Fruit fly (Drosophila melanogaster) whole organism, prepupa: ENCODE results near the gene Ire1.

Experiments
- Blimp-1 ChIP-seq: fragments of 200-800 bp; sonication (Bioruptor generic); optimal IDR thresholded peaks from 3 replicates; lab custom pipeline; 2017; ENCODE audit warnings: missing biosample characterization, missing genetic modification characterization, mild to moderate bottlenecking, moderate library complexity, missing genetic modification reagents
- CG10631 ChIP-seq: fragments of 200-800 bp; sonication (Bioruptor generic); optimal IDR thresholded peaks from 2 replicates; lab custom pipeline; 2016; ENCODE audit warnings: missing biosample characterization, missing genetic modification characterization
- CG11294 ChIP-seq: fragments of 200-800 bp; sonication (Bioruptor generic); IDR thresholded peaks from 2 replicates; pipeline ENCODE4 v1.3.6; 2022; ENCODE audit warnings: missing biosample characterization, missing genetic modification characterization
- CG11902 ChIP-seq: fragments of 200-800 bp; sonication (Bioruptor generic); optimal IDR thresholded peaks from 3 replicates; lab custom pipeline; 2016; ENCODE audit warnings: missing biosample characterization, missing genetic modification characterization
- CG15336 ChIP-seq: fragments of 200-800 bp; sonication (Bioruptor generic); IDR thresholded peaks from 2 replicates; pipeline ENCODE4 v1.3.6; 2022; ENCODE audit warnings: missing biosample characterization, missing genetic modification characterization
- CG1621 ChIP-seq: fragments of 200-800 bp; sonication (Bioruptor generic); optimal IDR thresholded peaks from 3 replicates; lab custom pipeline; 2018; ENCODE audit warnings: missing biosample characterization, mild to moderate bottlenecking, missing genetic modification characterization
- CG16779 ChIP-seq: fragments of 200-800 bp; sonication (Bioruptor generic); optimal IDR thresholded peaks from 3 replicates; lab custom pipeline; 2017; ENCODE audit warnings: missing biosample characterization, mild to moderate bottlenecking, missing genetic modification characterization
- CG3032 ChIP-seq: fragments of 200-800 bp; optimal IDR thresholded peaks from 2 replicates; lab custom pipeline; 2019; ENCODE audit warnings: missing biosample characterization, mild to moderate bottlenecking, missing genetic modification characterization, moderate library complexity
- CG31627 ChIP-seq: fragments of 200-800 bp; sonication (Bioruptor generic); optimal IDR thresholded peaks from 3 replicates; lab custom pipeline; 2016; ENCODE audit warnings: missing biosample characterization, missing genetic modification characterization
- CG32006 ChIP-seq: fragments of 200-800 bp; sonication (Bioruptor generic); optimal IDR thresholded peaks from 3 replicates; lab custom pipeline; 2017; ENCODE audit warnings: missing biosample characterization, mild to moderate bottlenecking, missing genetic modification characterization
- CG34406 ChIP-seq: fragments of 200-800 bp; sonication (Bioruptor generic); optimal IDR thresholded peaks from 3 replicates; lab custom pipeline; 2016; ENCODE audit warnings: missing biosample characterization, missing genetic modification characterization
- CG3919 ChIP-seq: fragments of 200-800 bp; sonication (Bioruptor generic); optimal IDR thresholded peaks from 3 replicates; lab custom pipeline; 2016; ENCODE audit warnings: missing biosample characterization, missing genetic modification characterization
- CG4318 ChIP-seq: fragments of 200-800 bp; sonication (Bioruptor generic); optimal IDR thresholded peaks from 3 replicates; lab custom pipeline; 2017; ENCODE audit warnings: missing biosample characterization, mild to moderate bottlenecking, missing genetic modification characterization
- CG6276 ChIP-seq: fragments of 200-800 bp; sonication (Bioruptor generic); optimal IDR thresholded peaks from 2 replicates; lab custom pipeline; 2017; ENCODE audit warnings: missing biosample characterization, mild to moderate bottlenecking, missing genetic modification characterization
- CG6792 ChIP-seq: fragments of 200-800 bp; sonication (Bioruptor generic); optimal IDR thresholded peaks from 3 replicates; lab custom pipeline; 2016; ENCODE audit warnings: missing biosample characterization, missing genetic modification characterization
- CG6808 ChIP-seq: fragments of 200-800 bp; sonication (Bioruptor generic); optimal IDR thresholded peaks from 3 replicates; lab custom pipeline; 2017; ENCODE audit warnings: missing biosample characterization, missing genetic modification characterization, mild to moderate bottlenecking, moderate library complexity, missing genetic modification reagents
- CG7368 ChIP-seq: fragments of 200-800 bp; sonication (Bioruptor generic); optimal IDR thresholded peaks from 3 replicates; lab custom pipeline; 2016; ENCODE audit warnings: missing biosample characterization, missing genetic modification characterization
- CG8119 ChIP-seq: fragments of 200-800 bp; sonication (Bioruptor generic); IDR thresholded peaks from 3 replicates; pipeline ENCODE4 v1.3.6; 2022; ENCODE audit warnings: missing biosample characterization, missing genetic modification characterization
- CG8319 ChIP-seq: fragments of 200-800 bp; sonication (Bioruptor generic); optimal IDR thresholded peaks from 3 replicates; lab custom pipeline; 2016; ENCODE audit warnings: missing biosample characterization, missing genetic modification characterization
- CG8632 ChIP-seq: fragments of 200-800 bp; sonication (Bioruptor generic); optimal IDR thresholded peaks from 3 replicates; lab custom pipeline; 2016; ENCODE audit warnings: missing biosample characterization, missing genetic modification characterization
- CG9139 ChIP-seq: fragments of 200-800 bp; sonication (Bioruptor generic); optimal IDR thresholded peaks from 3 replicates; lab custom pipeline; 2017; ENCODE audit warnings: missing biosample characterization, mild to moderate bottlenecking, missing genetic modification characterization
- Eip78C ChIP-seq: fragments of 200-800 bp; sonication (Bioruptor generic); peaks from one replicate; lab custom pipeline; 2016; ENCODE audit warnings: missing biosample characterization, missing genetic modification characterization
- Eip93F ChIP-seq: fragments of 200-800 bp; sonication (Bioruptor generic); optimal IDR thresholded peaks from 2 replicates; lab custom pipeline; 2016; ENCODE audit warnings: missing biosample characterization, mild to moderate bottlenecking, missing genetic modification characterization
- Ets21C ChIP-seq: fragments of 200-800 bp; sonication (Bioruptor generic); optimal IDR thresholded peaks from 3 replicates; lab custom pipeline; 2016; ENCODE audit warnings: missing biosample characterization, missing genetic modification characterization
- Ets96B ChIP-seq: fragments of 200-800 bp; optimal IDR thresholded peaks from 2 replicates; lab custom pipeline; 2019; ENCODE audit warnings: missing biosample characterization, mild to moderate bottlenecking, missing genetic modification characterization, moderate library complexity
- Gug ChIP-seq: fragments of 200-800 bp; sonication (Bioruptor generic); IDR thresholded peaks from 2 replicates; pipeline ENCODE4 v1.3.6; 2022; ENCODE audit warnings: missing biosample characterization, missing genetic modification characterization
- Hr38 ChIP-seq: sonication (Bioruptor generic); optimal IDR thresholded peaks from 2 replicates; lab custom pipeline; 2016; ENCODE audit warnings: missing biosample characterization, missing genetic modification characterization
- Hr39 ChIP-seq: fragments of 200-800 bp; sonication (Bioruptor generic); optimal IDR thresholded peaks from 2 replicates; lab custom pipeline; 2016; ENCODE audit warnings: missing biosample characterization, missing genetic modification characterization
- Hr4 ChIP-seq: fragments of 200-800 bp; sonication (Bioruptor generic); optimal IDR thresholded peaks from 3 replicates; lab custom pipeline; 2016; ENCODE audit warnings: missing biosample characterization, missing genetic modification characterization
- Lpt ChIP-seq: fragments of 200-800 bp; sonication (Bioruptor generic); optimal IDR thresholded peaks from 3 replicates; lab custom pipeline; 2016; ENCODE audit warnings: missing biosample characterization, missing genetic modification characterization
- Met ChIP-seq: fragments of 200-800 bp; sonication (Bioruptor generic); optimal IDR thresholded peaks from 3 replicates; lab custom pipeline; 2016; ENCODE audit warnings: missing biosample characterization, missing genetic modification characterization
- OdsH ChIP-seq: fragments of 200-800 bp; sonication (Bioruptor generic); optimal IDR thresholded peaks from 3 replicates; lab custom pipeline; 2016; ENCODE audit warnings: missing biosample characterization, missing genetic modification characterization
- Smox ChIP-seq: fragments of 200-800 bp; sonication (Bioruptor generic); optimal IDR thresholded peaks from 3 replicates; lab custom pipeline; 2016; ENCODE audit warnings: missing biosample characterization, missing genetic modification characterization
- Sox102F ChIP-seq: fragments of 200-800 bp; sonication (Bioruptor generic); optimal IDR thresholded peaks from 2 replicates; lab custom pipeline; 2016; ENCODE audit warnings: missing biosample characterization, mild to moderate bottlenecking, missing genetic modification characterization
- Sox15 ChIP-seq: fragments of 200-800 bp; sonication (Bioruptor generic); optimal IDR thresholded peaks from 3 replicates; lab custom pipeline; 2016; ENCODE audit warnings: missing biosample characterization, missing genetic modification characterization
- achi ChIP-seq: fragments of 200-800 bp; sonication (Bioruptor generic); optimal IDR thresholded peaks from 3 replicates; lab custom pipeline; 2016; ENCODE audit warnings: missing biosample characterization, missing genetic modification characterization
- acj6 ChIP-seq: fragments of 200-800 bp; sonication (Bioruptor generic); optimal IDR thresholded peaks from 3 replicates; lab custom pipeline; 2016; ENCODE audit warnings: missing biosample characterization, missing genetic modification characterization
- cyc ChIP-seq: fragments of 200-800 bp; sonication (Bioruptor generic); optimal IDR thresholded peaks from 3 replicates; lab custom pipeline; 2016; ENCODE audit warnings: missing biosample characterization, missing genetic modification characterization
- dac ChIP-seq: fragments of 200-800 bp; sonication (Bioruptor generic); optimal IDR thresholded peaks from 2 replicates; lab custom pipeline; 2017; ENCODE audit warnings: missing biosample characterization, mild to moderate bottlenecking, missing genetic modification characterization
- esn ChIP-seq: fragments of 200-800 bp; sonication (Bioruptor generic); optimal IDR thresholded peaks from 2 replicates; lab custom pipeline; 2016; ENCODE audit warnings: missing biosample characterization, mild to moderate bottlenecking, missing genetic modification characterization, moderate library complexity
- fd85E ChIP-seq: fragments of 200-800 bp; sonication (Bioruptor generic); optimal IDR thresholded peaks from 3 replicates; lab custom pipeline; 2016; ENCODE audit warnings: missing biosample characterization, missing genetic modification characterization
- lz ChIP-seq: fragments of 200-800 bp; sonication (Bioruptor generic); optimal IDR thresholded peaks from 3 replicates; lab custom pipeline; 2016; ENCODE audit warnings: missing biosample characterization, missing genetic modification characterization
- pdm3 ChIP-seq: fragments of 200-800 bp; sonication (Bioruptor generic); optimal IDR thresholded peaks from 3 replicates; lab custom pipeline; 2016; ENCODE audit warnings: missing biosample characterization, missing genetic modification characterization
- salr ChIP-seq, 2 experiments: fragments of 200-800 bp; sonication (Bioruptor generic); optimal IDR thresholded peaks; 3 replicates each; lab custom pipeline; 2016 to 2018; ENCODE audit warnings: missing biosample characterization in 2 of 2, missing genetic modification characterization in 2 of 2, mild to moderate bottlenecking in 1 of 2
- ss ChIP-seq, 2 experiments: fragments of 200-800 bp; sonication (Bioruptor generic); optimal IDR thresholded peaks; 2 replicates in 1 of 2; 3 replicates in 1 of 2; lab custom pipeline; 2017 to 2018; ENCODE audit warnings: mild to moderate bottlenecking in 2 of 2, missing biosample characterization in 2 of 2, missing genetic modification characterization in 2 of 2, moderate library complexity in 1 of 2
- svp ChIP-seq: fragments of 200-800 bp; sonication (Bioruptor generic); peaks from one replicate; lab custom pipeline; 2016; ENCODE audit warnings: missing biosample characterization, missing genetic modification characterization
- vri ChIP-seq: fragments of 200-800 bp; sonication (Bioruptor generic); optimal IDR thresholded peaks from 3 replicates; lab custom pipeline; 2016; ENCODE audit warnings: missing biosample characterization, mild to moderate bottlenecking, missing genetic modification characterization

Ire1 gene

dm6 chr3R:19863979-19864775 is 3.1 kb upstream of the Ire1 start, which contains the start of the genes CG4572 and CG4686 (continued):
- TF ChIP-seq CG11294 (GFP tag; lab: Robert Waterston, UW) (peak; percentile 79), ss (GFP tag; optimal IDR thresholded peaks at IDR 0.05; lab: Kevin White, UChicago) (peak in 1 of 2 experiments; percentile 39), lz (GFP tag; lab: Kevin White, UChicago) (peak; percentile 89), CG9139 (GFP tag; lab: Kevin White, UChicago) (peak; percentile 57), salr (GFP tag; optimal IDR thresholded peaks at IDR 0.05; lab: Kevin White, UChicago) (peak; percentile 26 to 83), OdsH (peak; percentile 85), CG3919 (peak; percentile 80), Hr39 (peak; percentile 89), fd85E (GFP tag; lab: Kevin White, UChicago) (peak; percentile 62), CG8119 (GFP tag; lab: Robert Waterston, UW) (peak; percentile 74)

dm6 chr3R:19859370-19860033 is 1.6 kb downstream of the Ire1 start:
- TF ChIP-seq Ets96B (tag; lab: Kevin White, UChicago) = no peak
- TF ChIP-seq CG11902 (GFP tag; lab: Kevin White, UChicago) = no peak
- TF ChIP-seq CG9139 (GFP tag; lab: Kevin White, UChicago) = peak; percentile 43
- no peak for TF ChIP-seq CG8119 (GFP tag; lab: Robert Waterston, UW)
- no peak for TF ChIP-seq CG3919
- TF ChIP-seq Eip93F (GFP tag; lab: Kevin White, UChicago) = no peak
- TF ChIP-seq CG8319 = no peak
- TF ChIP-seq ss (GFP tag; optimal IDR thresholded peaks at IDR 0.05; lab: Kevin White, UChicago) = no peak
- no peak for TF ChIP-seq CG6808
- no peak for TF ChIP-seq fd85E (GFP tag; lab: Kevin White, UChicago)
- no peak for TF ChIP-seq pdm3 (GFP tag; lab: Kevin White, UChicago)
- TF ChIP-seq CG11294 (GFP tag; lab: Robert Waterston, UW) = no peak
- no peak for TF ChIP-seq CG3032
- no peak for TF ChIP-seq CG6276 (GFP tag; lab: Kevin White, UChicago)
- TF ChIP-seq CG1621 (tag; lab: Kevin White, UChicago) = no peak
- no peak for TF ChIP-seq dac (GFP tag; lab: Kevin White, UChicago)
- TF ChIP-seq CG6792 (GFP tag; lab: Kevin White, UChicago) = no peak
- TF ChIP-seq Eip78C = peak; percentile 76
- TF ChIP-seq cyc (GFP tag; lab: Kevin White, UChicago) = no peak
- no peak for TF ChIP-seq Hr38 (GFP tag; lab: Kevin White, UChicago)
- TF ChIP-seq vri = peak; percentile 41
- TF ChIP-seq Hr4 = no peak
- TF ChIP-seq Met (GFP tag; lab: Kevin White, UChicago) = peak; percentile 39
- no peak for TF ChIP-seq Gug (GFP tag; lab: Robert Waterston, UW)
- no peak for TF ChIP-seq Sox102F
- TF ChIP-seq CG15336 = no peak
- peak; percentile 3 for TF ChIP-seq Ets21C (GFP tag; lab: Kevin White, UChicago)
- TF ChIP-seq CG32006 (GFP tag; lab: Kevin White, UChicago) = no peak
- no peak for TF ChIP-seq Blimp-1 (GFP tag; lab: Kevin White, UChicago)
- TF ChIP-seq Lpt (GFP tag; lab: Kevin White, UChicago) = no peak
- TF ChIP-seq CG10631 (GFP tag; lab: Kevin White, UChicago) = no peak
- peak; percentile 44 for TF ChIP-seq esn (GFP tag; lab: Kevin White, UChicago)
- TF ChIP-seq CG4318 (GFP tag; lab: Kevin White, UChicago) = no peak
- no peak for TF ChIP-seq Hr39
- peak; percentile 35 for TF ChIP-seq CG16779
- TF ChIP-seq Smox = no peak
- TF ChIP-seq Sox15 (GFP tag; lab: Kevin White, UChicago) = no peak
- TF ChIP-seq CG7368 (GFP tag; lab: Kevin White, UChicago) = no peak
- TF ChIP-seq CG34406 (GFP tag; lab: Kevin White, UChicago) = no peak
- TF ChIP-seq achi (GFP tag; lab: Kevin White, UChicago) = no peak
- no peak for TF ChIP-seq acj6 (GFP tag; lab: Kevin White, UChicago)
- TF ChIP-seq svp (GFP tag; lab: Kevin White, UChicago) = peak; percentile 90
- no peak for TF ChIP-seq salr (GFP tag; optimal IDR thresholded peaks at IDR 0.05; lab: Kevin White, UChicago)
- TF ChIP-seq CG8632 (GFP tag; lab: Kevin White, UChicago) = no peak
- TF ChIP-seq CG31627 (GFP tag; lab: Kevin White, UChicago) = peak; percentile 6
- peak; percentile 8 for TF ChIP-seq lz (GFP tag; lab: Kevin White, UChicago)
